Worm (Caenorhabditis elegans) whole organism, young adult: Measurements from ENCODE around the gene vit-4.

Source experiments
- gei-17 ChIP-seq: fragments of 200-800 bp; sonication (Bioruptor generic); optimal IDR thresholded peaks from 2 replicates; lab custom pipeline; 2018; ENCODE audit warnings: mild to moderate bottlenecking, missing genetic modification characterization, missing compliant biosample characterization
- unc-130 ChIP-seq: sonication (generic microtip); optimal IDR thresholded peaks from 2 replicates; lab custom pipeline; 2016; ENCODE audit warnings: missing genetic modification reagents, missing genetic modification characterization, missing compliant biosample characterization
- unc-62 ChIP-seq: fragments of 150-350 bp; optimal IDR thresholded peaks from 2 replicates; lab custom pipeline; 2014; ENCODE audit warnings: missing biosample characterization, missing genetic modification reagents, missing genetic modification characterization

ce11 chrX:3563903-3564302, at the start of gene vit-4:
- no peak for TF ChIP-seq unc-130 (GFP tag; lab: Kevin White, UChicago)
- TF ChIP-seq unc-62 (GFP tag; lab: Kevin White, UChicago): no peak
- TF ChIP-seq gei-17 (GFP tag; lab: Kevin White, UChicago): no peak
